Worm (Caenorhabditis elegans) whole organism, L1 larva: Measurements from ENCODE around the gene F16B3.2.

ENCODE experiments used
- ceh-8 ChIP-seq: fragments of 200-800 bp; sonication (Bioruptor generic); optimal IDR thresholded peaks from 2 replicates; lab custom pipeline; 2018; ENCODE audit warnings: mild to moderate bottlenecking, missing genetic modification characterization, moderate library complexity, missing compliant biosample characterization
- mdl-1 ChIP-seq, 2 experiments: fragments of 150-350 bp; optimal IDR thresholded peaks; 2 replicates each; lab custom pipeline; 2014 to 2017; ENCODE audit warnings: missing biosample characterization in 2 of 2, missing genetic modification characterization in 2 of 2, inconsistent platforms in 1 of 2
- zag-1 ChIP-seq: fragments of 150-350 bp; optimal IDR thresholded peaks from 2 replicates; lab custom pipeline; 2014; ENCODE audit warnings: missing biosample characterization, missing genetic modification characterization

DNA sequence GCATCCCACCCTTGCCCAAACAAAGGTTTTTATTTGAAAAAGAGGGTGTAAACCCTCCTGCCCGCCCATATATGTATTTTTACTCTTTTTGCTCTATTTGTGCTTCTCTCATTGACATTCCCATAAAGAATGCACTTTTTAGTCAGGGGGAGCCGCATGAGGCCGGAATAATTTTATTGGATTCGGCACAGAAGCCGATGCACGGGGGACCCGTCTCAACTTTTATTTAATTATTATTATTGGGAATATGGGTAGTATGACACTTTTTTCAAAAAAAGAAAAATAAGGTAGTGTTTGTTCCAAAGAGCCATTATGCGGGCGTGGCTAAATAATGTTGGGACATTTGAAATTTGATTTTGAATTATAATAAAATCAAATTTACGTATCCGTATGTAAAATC is 47.1 kb downstream of the F16B3.2 start:
- no peak for TF ChIP-seq ceh-8 (GFP tag; lab: Kevin White, UChicago)
- TF ChIP-seq mdl-1 (tag; optimal IDR thresholded peaks at IDR 0.05; lab: Kevin White, UChicago): no peak
- TF ChIP-seq zag-1 (tag; lab: Kevin White, UChicago): no peak
